Worm (Caenorhabditis elegans): ENCODE results near the gene srx-60.
"Not testable (repeated sequence)": the region's sequence is repeated elsewhere in the genome, so short reads cannot be mapped to it uniquely, and the experiment has no call there.

ce11 chrV:7444331-7444730 is 43.6 kb downstream of the srx-60 start, which contains the start of gene nhr-141:
- not testable (repeated sequence) for TF ChIP-seq Y56A3A.18 (GFP tag; IDR thresholded peaks at IDR 0.05); repo-1 (tag; optimal IDR thresholded peaks at IDR 0.05); nhr-90 (tag; optimal IDR thresholded peaks at IDR 0.05); snpc-4 (GFP tag; optimal IDR thresholded peaks at IDR 0.05); snpc-4 (tag; optimal IDR thresholded peaks at IDR 0.05); pha-4 (tag; optimal IDR thresholded peaks at IDR 0.05); madf-10 (tag; optimal IDR thresholded peaks at IDR 0.05); ets-4 (GFP tag; optimal IDR thresholded peaks at IDR 0.05); madf-6 (GFP tag; IDR thresholded peaks at IDR 0.05); ztf-6 (GFP tag; IDR thresholded peaks at IDR 0.05); rpc-1 (optimal IDR thresholded peaks at IDR 0.05); rpc-1 (tag; optimal IDR thresholded peaks at IDR 0.05)

Measured in whole organism, young adult.